Fruit fly (Drosophila melanogaster) whole organism: Measurements from ENCODE around the gene Ire1.

Experiments
- CG8478 ChIP-seq: fragments of >200 bp; optimal IDR thresholded peaks from 2 replicates; lab custom pipeline; 2018; ENCODE audit warnings: inconsistent platforms
- Dll ChIP-seq: fragments of >200 bp; optimal IDR thresholded peaks from 2 replicates; lab custom pipeline; 2017
- EcR ChIP-seq, 2 experiments: fragments of >200 bp; optimal IDR thresholded peaks; 2 replicates each; lab custom pipeline; 2017; ENCODE audit warnings: missing biosample characterization in 2 of 2, missing genetic modification characterization in 2 of 2, missing genetic modification reagents in 2 of 2
- pan ChIP-seq: fragments of >200 bp; optimal IDR thresholded peaks from 2 replicates; lab custom pipeline; 2017
- psq ChIP-seq: fragments of >200 bp; optimal IDR thresholded peaks from 2 replicates; lab custom pipeline; 2017
- usp ChIP-seq: fragments of >200 bp; optimal IDR thresholded peaks from 2 replicates; lab custom pipeline; 2017; ENCODE audit warnings: missing biosample characterization, missing genetic modification characterization, mixed read lengths

Gene Ire1

DNA sequence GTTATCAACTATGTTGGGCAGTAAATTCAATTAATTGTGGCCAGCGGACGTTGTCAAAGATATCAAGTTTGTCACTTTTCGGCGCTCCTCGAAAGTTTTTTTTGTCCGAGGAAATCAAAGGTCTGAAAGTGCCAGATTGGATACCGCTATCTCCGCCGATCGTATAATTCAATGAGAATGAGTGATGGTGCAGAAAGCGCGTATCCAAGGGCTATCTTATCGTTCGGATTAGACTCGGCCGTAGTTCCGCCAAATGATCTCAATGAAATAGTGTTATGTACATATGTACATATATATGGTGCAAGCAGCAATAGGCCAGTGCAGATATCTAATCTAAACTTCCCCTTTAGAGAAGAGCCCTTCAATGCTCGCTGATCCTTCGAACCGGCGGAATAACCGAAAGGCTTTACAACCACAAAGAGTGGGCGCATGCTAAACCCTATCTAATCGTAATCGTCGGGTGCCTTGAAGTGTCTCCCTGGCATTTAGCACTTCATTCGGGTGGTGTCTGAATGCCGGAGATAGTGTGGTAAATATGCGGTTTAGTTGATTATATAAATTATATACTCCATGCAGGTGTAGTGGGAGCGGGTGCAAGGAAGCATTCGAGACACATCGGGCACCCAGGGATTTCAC lies 12.1 kb upstream of the Ire1 start:
- TF ChIP-seq Dll (lab: Kevin White, UChicago): no peak
- no peak for TF ChIP-seq psq
- no peak for TF ChIP-seq CG8478
- TF ChIP-seq EcR (GFP tag; optimal IDR thresholded peaks at IDR 0.05; lab: Kevin White, UChicago): no peak
- no peak for TF ChIP-seq usp (GFP tag; lab: Kevin White, UChicago)
- TF ChIP-seq pan (lab: Kevin White, UChicago): no peak

DNA sequence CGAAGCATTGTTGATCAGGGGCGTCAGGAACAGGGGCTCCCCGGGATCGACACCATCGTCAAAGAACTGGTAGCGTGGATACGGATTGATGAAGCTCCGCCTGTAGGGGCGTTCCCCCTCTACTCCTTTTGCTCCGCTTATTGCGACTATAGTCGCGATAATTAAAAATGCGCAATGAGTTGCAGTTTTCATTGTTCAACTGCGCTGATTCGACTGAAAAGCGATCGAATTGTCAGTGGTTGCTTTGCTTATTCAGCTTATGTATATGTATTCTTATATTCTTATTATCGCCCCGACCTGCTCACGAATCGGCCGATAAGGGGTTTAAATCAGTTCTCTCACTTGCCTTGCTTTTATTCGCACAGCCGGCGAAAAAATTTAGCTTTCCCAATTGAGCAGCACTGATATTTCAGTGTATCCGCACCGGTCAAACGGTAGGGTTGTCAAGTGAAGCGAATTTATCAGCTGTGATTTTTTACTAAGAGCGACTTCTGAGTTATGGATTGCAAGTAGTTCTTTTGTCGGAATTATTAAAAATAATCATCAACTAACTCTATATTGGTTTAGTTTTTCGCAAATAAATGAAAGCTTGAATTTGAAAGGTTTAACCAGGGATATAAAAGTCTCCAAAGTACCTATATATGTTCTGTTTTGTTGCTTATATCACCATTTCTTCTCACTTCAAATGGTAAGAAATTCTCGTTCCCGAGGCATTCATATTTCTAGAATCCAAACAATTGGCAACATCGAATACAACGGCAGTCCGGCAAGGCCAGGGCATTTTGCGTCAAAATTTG lies 3.1 kb upstream of the Ire1 start, which contains the start of the genes CG4572 and CG4686:
TSS of gene CG4572 (minus strand) at position 415 of the 797 bp plus-strand sequence.
TSS of gene CG4686 (plus strand) at position 518 of the 797 bp plus-strand sequence.
- TF ChIP-seq Dll (lab: Kevin White, UChicago) (no peak), CG8478 (no peak), pan (lab: Kevin White, UChicago) (no peak), psq (no peak), usp (GFP tag; lab: Kevin White, UChicago) (no peak), EcR (GFP tag; optimal IDR thresholded peaks at IDR 0.05; lab: Kevin White, UChicago) (no peak)

DNA sequence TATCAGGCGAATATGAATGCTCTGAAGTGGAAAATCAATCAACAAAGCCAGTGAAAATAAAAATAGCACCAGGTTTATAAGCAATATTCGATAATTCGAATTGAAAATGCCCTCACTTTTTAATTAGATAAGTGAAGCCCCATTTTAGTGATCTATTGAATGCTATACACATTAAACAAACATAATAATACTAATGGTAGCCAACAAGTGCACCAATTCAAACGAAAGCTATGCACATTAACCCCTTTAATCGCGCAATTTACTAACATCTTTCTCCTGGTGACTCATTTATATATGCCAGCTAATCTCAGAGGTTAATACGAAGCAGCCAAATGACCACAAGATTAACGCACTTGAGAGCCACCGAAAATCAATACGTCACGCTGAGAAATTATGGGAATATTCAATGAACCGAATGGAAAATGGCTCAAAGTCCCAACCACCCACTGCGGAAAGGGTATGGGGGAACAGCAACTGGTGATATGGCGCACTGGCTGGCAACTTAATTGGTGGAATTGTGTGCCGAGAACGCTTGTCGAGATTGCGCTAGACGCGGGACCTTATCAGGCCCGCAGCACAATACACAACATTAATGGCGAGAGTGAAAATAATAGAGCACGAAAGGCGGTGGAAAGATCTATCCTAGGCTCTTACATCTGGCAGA lies 1.6 kb downstream of the Ire1 start:
- TF ChIP-seq Dll (lab: Kevin White, UChicago) (no peak), CG8478 (no peak), EcR (GFP tag; optimal IDR thresholded peaks at IDR 0.05; lab: Kevin White, UChicago) (no peak), pan (lab: Kevin White, UChicago) (no peak), psq (no peak), usp (GFP tag; lab: Kevin White, UChicago) (no peak)

DNA sequence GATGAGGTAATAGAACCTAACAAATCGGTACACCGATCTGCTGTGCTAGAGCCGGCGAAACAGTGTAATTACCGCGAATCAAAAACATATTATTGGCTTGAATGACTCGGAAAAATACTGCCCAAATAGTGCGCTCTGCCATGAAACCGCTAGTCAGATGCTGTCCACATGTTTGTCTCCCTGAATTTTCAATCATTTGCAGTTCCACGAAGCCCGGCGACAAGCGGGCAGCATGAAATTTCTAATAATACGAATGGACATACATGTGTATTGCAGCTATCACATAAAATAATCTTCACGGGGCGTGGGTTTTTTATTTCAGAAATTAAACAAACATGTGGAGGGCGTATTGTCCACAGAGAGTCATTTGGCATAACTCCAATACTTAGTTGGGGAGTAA lies 2.1 kb downstream of the Ire1 start:
- no peak for TF ChIP-seq Dll (lab: Kevin White, UChicago)
- TF ChIP-seq EcR (GFP tag; optimal IDR thresholded peaks at IDR 0.05; lab: Kevin White, UChicago): no peak
- no peak for TF ChIP-seq CG8478
- TF ChIP-seq psq: no peak
- no peak for TF ChIP-seq pan (lab: Kevin White, UChicago)
- TF ChIP-seq usp (GFP tag; lab: Kevin White, UChicago): no peak

DNA sequence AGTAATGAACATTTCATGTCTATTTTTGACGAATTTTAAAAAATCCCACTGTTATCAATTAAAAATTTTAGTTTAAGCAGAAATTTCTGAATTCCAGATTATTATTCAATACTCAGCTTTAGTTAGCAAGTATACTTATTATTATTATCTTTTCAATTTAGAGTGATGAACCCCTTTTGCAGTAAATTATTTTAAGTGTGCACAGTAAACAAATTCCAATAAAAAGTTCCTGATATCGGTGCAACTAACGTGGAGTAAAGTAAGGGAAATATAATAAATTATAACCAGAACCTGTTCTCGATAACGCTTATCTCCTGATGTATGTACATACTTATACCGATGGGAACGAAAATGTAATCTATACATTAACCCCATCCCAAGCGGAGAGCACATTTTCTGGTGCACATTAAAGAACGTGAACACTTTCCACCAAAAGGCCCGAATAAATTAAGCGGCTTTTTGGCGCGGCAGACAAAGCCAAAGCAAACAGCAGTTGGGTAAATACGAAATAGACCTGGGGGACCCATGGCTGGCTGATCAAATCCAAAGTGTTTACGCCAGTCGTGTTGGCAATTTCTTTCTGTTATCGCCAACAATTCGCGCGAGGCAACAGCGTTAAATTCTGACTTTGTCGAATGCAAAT lies 3.0 kb downstream of the Ire1 start:
- TF ChIP-seq EcR (GFP tag; optimal IDR thresholded peaks at IDR 0.05; lab: Kevin White, UChicago) (no peak), psq (no peak), Dll (lab: Kevin White, UChicago) (no peak), usp (GFP tag; lab: Kevin White, UChicago) (no peak), CG8478 (no peak), pan (lab: Kevin White, UChicago) (no peak)

DNA sequence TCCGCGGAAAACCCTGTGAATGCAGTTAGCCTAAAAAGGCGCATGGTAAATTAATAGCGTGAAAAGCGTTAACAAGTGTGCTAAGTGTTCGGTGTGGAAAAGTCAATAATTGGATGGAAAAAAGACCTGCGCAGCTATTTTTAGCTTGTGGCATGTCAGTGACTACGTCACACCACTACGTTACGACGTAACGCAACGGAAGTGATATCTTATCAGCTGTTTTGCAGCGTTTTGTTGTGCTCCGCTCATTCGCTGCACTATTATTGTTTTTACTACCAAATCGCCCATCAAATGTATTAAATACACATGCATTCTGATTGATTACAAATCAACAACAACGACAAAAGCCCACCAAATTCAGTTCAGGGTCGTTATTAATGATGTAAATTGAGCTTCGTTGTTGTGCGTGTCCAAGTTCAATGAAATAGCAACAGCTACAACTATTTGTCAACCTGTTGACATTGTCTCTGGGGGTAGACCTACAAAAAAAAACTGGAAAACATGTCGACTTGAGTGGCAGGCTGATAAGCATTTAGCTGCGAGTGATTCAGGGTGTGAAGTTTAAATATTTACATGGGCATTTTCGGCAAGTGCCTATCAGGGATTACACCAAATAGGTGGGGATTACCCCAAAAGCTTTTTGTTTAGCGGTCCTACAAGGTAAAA lies 13.4 kb downstream of the Ire1 start:
- TF ChIP-seq CG8478: no peak

DNA sequence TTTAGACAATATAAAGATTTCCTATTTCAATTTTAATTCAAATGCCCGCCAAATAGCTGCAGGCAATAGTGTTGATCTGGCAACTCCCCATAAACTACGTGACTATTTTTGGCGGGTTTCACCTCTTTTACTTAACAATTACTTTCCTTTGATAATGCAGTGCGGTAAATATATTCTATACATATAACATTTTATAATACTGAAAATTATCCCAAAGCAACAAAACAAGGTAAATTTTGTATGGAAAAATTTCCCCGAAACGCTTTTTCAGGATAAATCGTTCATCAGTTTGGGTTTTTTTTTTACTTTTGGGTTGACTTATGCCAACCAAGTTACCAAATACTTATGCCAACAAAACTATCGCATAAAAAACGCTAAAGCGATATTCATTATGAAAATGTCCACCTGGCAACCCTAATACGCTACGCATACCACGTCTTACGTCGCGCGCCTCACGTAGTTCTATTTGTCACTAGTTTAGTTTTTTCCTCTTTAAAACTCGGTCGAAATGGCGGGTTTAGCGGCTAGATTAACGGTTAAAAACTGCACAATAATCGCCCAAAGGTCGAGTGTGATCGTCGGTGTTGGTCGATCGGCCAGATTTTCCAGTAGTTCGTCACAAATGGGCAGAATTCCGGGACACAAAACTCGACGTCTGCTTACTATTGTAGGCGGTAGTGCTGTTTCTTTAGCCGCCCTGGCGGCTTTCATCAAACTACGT lies 14.1 kb downstream of the Ire1 start, which contains the start of gene MICU3:
TSS of gene MICU3 (plus strand) at position 442 of the 721 bp plus-strand sequence.
- TF ChIP-seq CG8478 (no peak), pan (lab: Kevin White, UChicago) (no peak), psq (no peak), Dll (lab: Kevin White, UChicago) (no peak), EcR (GFP tag; optimal IDR thresholded peaks at IDR 0.05; lab: Kevin White, UChicago) (no peak), usp (GFP tag; lab: Kevin White, UChicago) (no peak)

DNA sequence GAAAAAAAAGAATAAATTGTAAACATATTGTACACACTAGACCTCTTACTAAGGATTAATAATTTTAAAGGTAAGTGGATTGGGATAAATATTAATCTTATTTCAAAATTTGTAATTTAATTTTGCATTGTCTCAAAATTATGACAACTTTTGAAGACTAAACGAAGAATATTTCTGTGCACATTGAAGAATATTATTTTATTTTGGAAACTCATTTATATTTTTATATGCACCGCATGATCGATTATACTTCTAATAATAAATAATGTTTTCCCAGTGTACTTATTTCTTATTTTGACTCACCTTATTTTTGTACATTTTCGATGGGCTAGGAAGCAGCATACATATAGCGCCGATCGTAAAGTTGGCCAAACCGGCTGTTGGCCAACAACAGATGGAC lies 17.2 kb downstream of the Ire1 start:
- TF ChIP-seq Dll (lab: Kevin White, UChicago) (no peak), CG8478 (no peak), EcR (GFP tag; optimal IDR thresholded peaks at IDR 0.05; lab: Kevin White, UChicago) (no peak), psq (no peak), pan (lab: Kevin White, UChicago) (no peak), usp (GFP tag; lab: Kevin White, UChicago) (no peak)

DNA sequence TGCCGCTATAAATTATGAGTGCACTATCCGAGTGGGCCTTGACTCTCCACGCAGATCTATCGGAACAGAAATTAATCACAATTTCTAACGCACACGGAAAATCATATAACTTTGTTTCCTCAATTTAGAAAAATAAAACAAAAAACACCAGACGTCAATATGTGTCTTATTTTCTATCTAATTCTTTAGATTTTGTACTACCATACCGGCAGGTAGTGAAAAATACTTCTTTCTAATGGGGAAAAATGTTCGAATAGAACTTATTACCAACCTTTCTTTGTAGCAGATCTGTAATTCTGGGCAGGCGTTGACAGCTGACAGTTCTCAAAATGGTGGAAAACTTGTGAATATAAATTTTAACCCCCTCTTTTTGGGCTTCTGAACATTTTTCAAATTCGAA lies 20.5 kb downstream of the Ire1 start, which contains the start of gene CG31459:
TSS of gene CG31459 (plus strand) at position 301 of the 400 bp plus-strand sequence.
- no peak for TF ChIP-seq CG8478
- no peak for TF ChIP-seq usp (GFP tag; lab: Kevin White, UChicago)
- no peak for TF ChIP-seq EcR (GFP tag; optimal IDR thresholded peaks at IDR 0.05; lab: Kevin White, UChicago)
- no peak for TF ChIP-seq psq

DNA sequence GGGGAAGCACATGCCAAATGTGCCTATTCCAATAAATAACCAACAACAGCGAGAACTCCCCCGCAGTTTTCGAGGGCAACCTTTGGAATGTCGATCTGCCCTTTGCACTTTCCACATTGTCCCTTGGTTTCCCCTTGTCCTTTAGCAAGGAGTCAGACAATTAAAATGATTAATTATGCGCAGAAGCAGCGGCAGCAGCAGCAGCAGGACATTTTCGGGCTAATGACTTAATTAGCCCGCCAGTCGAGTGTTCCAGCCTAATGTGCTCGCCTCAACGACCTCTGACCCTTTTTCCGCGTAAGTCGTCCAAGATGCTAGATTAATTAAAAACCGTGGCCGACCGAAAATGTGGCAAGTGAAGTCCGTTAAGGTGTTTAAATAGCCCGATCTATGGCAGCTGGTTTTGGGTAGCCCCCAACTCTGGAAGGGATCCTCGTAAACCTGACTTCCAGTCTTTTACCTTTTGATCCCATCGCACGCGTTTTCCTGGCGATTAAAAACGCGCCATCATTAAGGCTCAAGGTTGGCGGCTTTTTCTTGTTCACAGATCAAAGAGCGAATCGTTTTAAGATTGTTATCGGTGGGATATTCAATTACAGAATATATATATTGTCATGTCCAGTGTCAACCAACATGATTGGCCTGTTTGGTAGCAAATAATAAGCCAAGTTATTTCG lies 22.0 kb downstream of the Ire1 start:
- no peak for TF ChIP-seq psq
- TF ChIP-seq CG8478: no peak
- no peak for TF ChIP-seq EcR (GFP tag; optimal IDR thresholded peaks at IDR 0.05; lab: Kevin White, UChicago)
- no peak for TF ChIP-seq usp (GFP tag; lab: Kevin White, UChicago)
- TF ChIP-seq pan (lab: Kevin White, UChicago): no peak
- no peak for TF ChIP-seq Dll (lab: Kevin White, UChicago)
